Worm (Caenorhabditis elegans): ENCODE results near the gene C07B5.3.
A peak's percentile ranks its signal among the peaks of the same experiment; 100 is the strongest.

Gene C07B5.3

ce11 chrX:9548011-9548795, 25.2 kb upstream of the C07B5.3 start:
- TF ChIP-seq nhr-23 (tag; optimal IDR thresholded peaks at IDR 0.05) (no peak), unc-39 (tag; optimal IDR thresholded peaks at IDR 0.05) (no peak), nhr-10 (tag; optimal IDR thresholded peaks at IDR 0.05) (no peak), lin-39 (tag; optimal IDR thresholded peaks at IDR 0.05) (no peak), elt-1 (tag; optimal IDR thresholded peaks at IDR 0.05) (no peak), ceh-16 (tag; optimal IDR thresholded peaks at IDR 0.05) (no peak), sem-4 (tag; optimal IDR thresholded peaks at IDR 0.05) (peak; percentile 7), mbf-1 (tag; optimal IDR thresholded peaks at IDR 0.05) (no peak), blmp-1 (tag; optimal IDR thresholded peaks at IDR 0.05; ENCODE audit: insufficient read depth) (peak; percentile 61), C34F6.9 (tag; optimal IDR thresholded peaks at IDR 0.05) (no peak), nhr-77 (tag; optimal IDR thresholded peaks at IDR 0.05) (no peak), skn-1 (tag; optimal IDR thresholded peaks at IDR 0.05) (no peak), aly-2 (tag; optimal IDR thresholded peaks at IDR 0.05) (no peak), nhr-12 (tag; optimal IDR thresholded peaks at IDR 0.05) (no peak), lin-11 (tag; optimal IDR thresholded peaks at IDR 0.05) (no peak), egl-27 (tag; optimal IDR thresholded peaks at IDR 0.05) (peak; percentile 6), nhr-6 (tag; optimal IDR thresholded peaks at IDR 0.05) (no peak), sma-3 (GFP tag; optimal IDR thresholded peaks at IDR 0.05) (peak; percentile 27), gmeb-1 (tag; optimal IDR thresholded peaks at IDR 0.05) (no peak), nhr-237 (tag; optimal IDR thresholded peaks at IDR 0.05) (no peak), sma-9 (GFP tag; optimal IDR thresholded peaks at IDR 0.05) (no peak), sma-9 (tag; optimal IDR thresholded peaks at IDR 0.05) (no peak), snpc-4 (tag; optimal IDR thresholded peaks at IDR 0.05) (no peak), dmd-4 (tag; optimal IDR thresholded peaks at IDR 0.05) (no peak), nhr-25 (tag; optimal IDR thresholded peaks at IDR 0.05) (no peak), peb-1 (tag; optimal IDR thresholded peaks at IDR 0.05) (no peak), ztf-4 (tag; optimal IDR thresholded peaks at IDR 0.05) (no peak), unc-55 (GFP tag; optimal IDR thresholded peaks at IDR 0.05) (no peak), ztf-1 (GFP tag; conservative IDR thresholded peaks at IDR 0.05) (no peak), crh-2 (tag; optimal IDR thresholded peaks at IDR 0.05) (no peak), ZK546.5 (tag; optimal IDR thresholded peaks at IDR 0.05) (no peak)

- no peak for TF ChIP-seq R02D3.7 (tag; optimal IDR thresholded peaks at IDR 0.05)
- TF ChIP-seq ztf-1 (GFP tag; conservative IDR thresholded peaks at IDR 0.05): no peak
- TF ChIP-seq F13H6.1 (tag; optimal IDR thresholded peaks at IDR 0.05): peak; percentile 13
- no peak for TF ChIP-seq C34F6.9 (tag; optimal IDR thresholded peaks at IDR 0.05)
- TF ChIP-seq lsy-2 (tag; optimal IDR thresholded peaks at IDR 0.05): peak in 1 of 2 experiments; percentile 24
- TF ChIP-seq skn-1 (tag; optimal IDR thresholded peaks at IDR 0.05): no peak
- TF ChIP-seq zag-1 (tag; optimal IDR thresholded peaks at IDR 0.05): no peak
- TF ChIP-seq ztf-11 (tag; optimal IDR thresholded peaks at IDR 0.05): no peak
- peak; percentile 80 for TF ChIP-seq blmp-1 (tag; optimal IDR thresholded peaks at IDR 0.05; ENCODE audit: insufficient read depth)
- TF ChIP-seq sem-4 (tag; optimal IDR thresholded peaks at IDR 0.05): no peak
- TF ChIP-seq crh-2 (tag; optimal IDR thresholded peaks at IDR 0.05): peak; percentile 18
- no peak for TF ChIP-seq nhr-237 (tag; optimal IDR thresholded peaks at IDR 0.05)
- no peak for TF ChIP-seq mbf-1 (tag; optimal IDR thresholded peaks at IDR 0.05)
- peak; percentile 85 for TF ChIP-seq mab-5 (tag; optimal IDR thresholded peaks at IDR 0.05)
- no peak for TF ChIP-seq nhr-6 (tag; optimal IDR thresholded peaks at IDR 0.05)
- TF ChIP-seq ama-1 (optimal IDR thresholded peaks at IDR 0.05): no peak
- TF ChIP-seq elt-3 (tag; optimal IDR thresholded peaks at IDR 0.05): no peak
- peak; percentile 83 for TF ChIP-seq nhr-25 (tag; optimal IDR thresholded peaks at IDR 0.05)
- no peak for TF ChIP-seq nhr-10 (tag; optimal IDR thresholded peaks at IDR 0.05)
- TF ChIP-seq elt-1 (tag; optimal IDR thresholded peaks at IDR 0.05): no peak
- TF ChIP-seq nhr-12 (tag; optimal IDR thresholded peaks at IDR 0.05): no peak
- no peak for TF ChIP-seq lin-13 (GFP tag; optimal IDR thresholded peaks at IDR 0.05)
- TF ChIP-seq dmd-4 (tag; optimal IDR thresholded peaks at IDR 0.05): no peak
- TF ChIP-seq snpc-4 (tag; optimal IDR thresholded peaks at IDR 0.05): no peak
- peak; percentile 15 for TF ChIP-seq nhr-129 (tag; optimal IDR thresholded peaks at IDR 0.05)
- TF ChIP-seq ztf-4 (tag; optimal IDR thresholded peaks at IDR 0.05): no peak
- no peak for TF ChIP-seq nhr-11 (tag; optimal IDR thresholded peaks at IDR 0.05)
- no peak for TF ChIP-seq gmeb-1 (tag; optimal IDR thresholded peaks at IDR 0.05)
- no peak for TF ChIP-seq ZK546.5 (tag; optimal IDR thresholded peaks at IDR 0.05)
- peak; percentile 77 for TF ChIP-seq egl-27 (tag; optimal IDR thresholded peaks at IDR 0.05)
- no peak for TF ChIP-seq ceh-82 (tag; optimal IDR thresholded peaks at IDR 0.05)
- peak; percentile 62 for TF ChIP-seq unc-62 (GFP tag; optimal IDR thresholded peaks at IDR 0.05)
- peak; percentile 83 for TF ChIP-seq sma-3 (GFP tag; optimal IDR thresholded peaks at IDR 0.05)
- TF ChIP-seq unc-55 (GFP tag; optimal IDR thresholded peaks at IDR 0.05): no peak
- TF ChIP-seq nhr-23 (tag; optimal IDR thresholded peaks at IDR 0.05): no peak
- TF ChIP-seq sma-9 (GFP tag; optimal IDR thresholded peaks at IDR 0.05): peak; percentile 60
- no peak for TF ChIP-seq sma-9 (tag; optimal IDR thresholded peaks at IDR 0.05)
- TF ChIP-seq unc-39 (tag; optimal IDR thresholded peaks at IDR 0.05): no peak
- TF ChIP-seq nhr-77 (tag; optimal IDR thresholded peaks at IDR 0.05): no peak
- peak; percentile 83 for TF ChIP-seq ceh-16 (tag; optimal IDR thresholded peaks at IDR 0.05)
- no peak for TF ChIP-seq alr-1 (tag; optimal IDR thresholded peaks at IDR 0.05)
- TF ChIP-seq lin-11 (tag; optimal IDR thresholded peaks at IDR 0.05): no peak
- TF ChIP-seq mdl-1 (tag; optimal IDR thresholded peaks at IDR 0.05): no peak
- TF ChIP-seq Y55F3AM.14 (GFP tag; optimal IDR thresholded peaks at IDR 0.05): no peak
These were observed 24.3 kb upstream of the C07B5.3 start for ce11 chrX:9547264-9547751.

All from whole organism, L2 larva.